Worm (Caenorhabditis elegans) whole organism, L1 larva: Measurements from ENCODE around the gene srw-79.

Source experiments
- C16A3.4 ChIP-seq: fragments of 150-350 bp; optimal IDR thresholded peaks from 2 replicates; lab custom pipeline; 2014; ENCODE audit warnings: missing biosample characterization, missing genetic modification characterization
- C34B4.2 ChIP-seq: sonication (generic microtip); optimal IDR thresholded peaks from 2 replicates; lab custom pipeline; 2017; ENCODE audit warnings: mild to moderate bottlenecking, missing genetic modification characterization, missing compliant biosample characterization
- F16B12.6 ChIP-seq: fragments of 150-350 bp; optimal IDR thresholded peaks from 2 replicates; lab custom pipeline; 2014; ENCODE audit warnings: missing biosample characterization, missing genetic modification characterization
- ama-1 ChIP-seq: fragments of 150-350 bp; optimal IDR thresholded peaks from 2 replicates; lab custom pipeline; 2014
- ceh-8 ChIP-seq: fragments of 200-800 bp; sonication (Bioruptor generic); optimal IDR thresholded peaks from 2 replicates; lab custom pipeline; 2018; ENCODE audit warnings: mild to moderate bottlenecking, missing genetic modification characterization, moderate library complexity, missing compliant biosample characterization
- dsc-1 ChIP-seq: sonication (generic microtip); optimal IDR thresholded peaks from 2 replicates; lab custom pipeline; 2016; ENCODE audit warnings: mild to moderate bottlenecking, missing genetic modification characterization, missing compliant biosample characterization
- egl-27 ChIP-seq, 2 experiments: fragments of 150-350 bp in 1 of 2; sonication (generic microtip); optimal IDR thresholded peaks; 3 replicates each; lab custom pipeline; 2017 to 2018; ENCODE audit warnings: missing biosample characterization in 2 of 2, missing genetic modification characterization in 2 of 2, missing genetic modification reagents in 2 of 2
- elt-3 ChIP-seq, 6 experiments: fragments of 150-350 bp in 1 of 6; sonication (generic microtip); optimal IDR thresholded peaks; 2 replicates each; lab custom pipeline; 2017 to 2018; ENCODE audit warnings: missing biosample characterization in 6 of 6, missing genetic modification characterization in 6 of 6, inconsistent platforms in 1 of 6
- ets-5 ChIP-seq: fragments of 200-800 bp; sonication (Bioruptor generic); IDR thresholded peaks from 2 replicates; pipeline ENCODE4 v1.3.6; 2022; ENCODE audit warnings: missing genetic modification characterization, missing compliant biosample characterization
- fkh-4 ChIP-seq: sonication (generic microtip); optimal IDR thresholded peaks from 2 replicates; lab custom pipeline; 2016; ENCODE audit warnings: missing compliant biosample characterization, missing genetic modification characterization, borderline replicate concordance
- grh-1 ChIP-seq: fragments of 200-800 bp; sonication (Bioruptor generic); IDR thresholded peaks from 2 replicates; pipeline ENCODE4 v1.3.6; 2022; ENCODE audit warnings: missing genetic modification reagents, missing genetic modification characterization, missing compliant biosample characterization
- hlh-4 ChIP-seq: sonication (generic microtip); optimal IDR thresholded peaks from 2 replicates; lab custom pipeline; 2016; ENCODE audit warnings: mild to moderate bottlenecking, missing genetic modification characterization, missing compliant biosample characterization
- hpl-2 ChIP-seq: fragments of 150-350 bp; optimal IDR thresholded peaks from 2 replicates; lab custom pipeline; 2014; ENCODE audit warnings: missing biosample characterization, missing genetic modification reagents, missing genetic modification characterization
- irx-1 ChIP-seq: sonication (generic microtip); optimal IDR thresholded peaks from 2 replicates; lab custom pipeline; 2016; ENCODE audit warnings: missing genetic modification characterization, missing compliant biosample characterization
- jun-1 ChIP-seq: fragments of 150-350 bp; optimal IDR thresholded peaks from 2 replicates; lab custom pipeline; 2014; ENCODE audit warnings: missing biosample characterization, missing genetic modification reagents, missing genetic modification characterization
- lin-35 ChIP-seq, 2 experiments: fragments of 150-350 bp; optimal IDR thresholded peaks; 2 replicates each; lab custom pipeline; 2014; ENCODE audit warnings: missing biosample characterization in 2 of 2, missing genetic modification characterization in 2 of 2, missing genetic modification reagents in 2 of 2
- mab-9 ChIP-seq: fragments of 200-800 bp; sonication (Bioruptor generic); IDR thresholded peaks from 2 replicates; pipeline ENCODE4 v1.3.6; 2022; ENCODE audit warnings: missing genetic modification reagents, missing genetic modification characterization, missing compliant biosample characterization
- mdl-1 ChIP-seq, 2 experiments: fragments of 150-350 bp; optimal IDR thresholded peaks; 2 replicates each; lab custom pipeline; 2014 to 2017; ENCODE audit warnings: missing biosample characterization in 2 of 2, missing genetic modification characterization in 2 of 2, inconsistent platforms in 1 of 2
- mef-2 ChIP-seq: fragments of 150-350 bp; optimal IDR thresholded peaks from 2 replicates; lab custom pipeline; 2014; ENCODE audit warnings: missing biosample characterization, missing genetic modification characterization
- nhr-12 ChIP-seq: sonication (generic microtip); optimal IDR thresholded peaks from 2 replicates; lab custom pipeline; 2017; ENCODE audit warnings: missing biosample characterization, missing genetic modification characterization
- nhr-28 ChIP-seq: fragments of 150-350 bp; optimal IDR thresholded peaks from 2 replicates; lab custom pipeline; 2014; ENCODE audit warnings: missing biosample characterization, missing genetic modification characterization
- nhr-47 ChIP-seq: sonication (generic microtip); optimal IDR thresholded peaks from 2 replicates; lab custom pipeline; 2016; ENCODE audit warnings: mild to moderate bottlenecking, missing genetic modification characterization, moderate library complexity, missing compliant biosample characterization
- nhr-77 ChIP-seq: fragments of 150-350 bp; optimal IDR thresholded peaks from 2 replicates; lab custom pipeline; 2014; ENCODE audit warnings: missing biosample characterization, missing genetic modification characterization
- pag-3 ChIP-seq: sonication (generic microtip); optimal IDR thresholded peaks from 2 replicates; lab custom pipeline; 2017; ENCODE audit warnings: missing genetic modification characterization, mild to moderate bottlenecking, missing compliant biosample characterization, antibody characterized with exemption, borderline replicate concordance; ENCODE audit not compliant: insufficient read depth
- pax-3 ChIP-seq: fragments of 200-800 bp; sonication (Bioruptor generic); optimal IDR thresholded peaks from 2 replicates; lab custom pipeline; 2018; ENCODE audit warnings: mild to moderate bottlenecking, missing genetic modification characterization, moderate library complexity, missing compliant biosample characterization
- pqm-1 ChIP-seq: sonication (generic microtip); optimal IDR thresholded peaks from 3 replicates; lab custom pipeline; 2017; ENCODE audit warnings: missing biosample characterization, missing genetic modification characterization
- skn-1 ChIP-seq: fragments of 150-350 bp; optimal IDR thresholded peaks from 2 replicates; lab custom pipeline; 2014; ENCODE audit warnings: missing biosample characterization, missing genetic modification characterization
- snpc-4 ChIP-seq: fragments of 150-350 bp; optimal IDR thresholded peaks from 2 replicates; lab custom pipeline; 2014; ENCODE audit warnings: missing biosample characterization, missing genetic modification characterization
- snu-23 ChIP-seq: sonication (generic microtip); optimal IDR thresholded peaks from 2 replicates; lab custom pipeline; 2016; ENCODE audit warnings: missing genetic modification characterization, missing compliant biosample characterization
- tbx-2 ChIP-seq: sonication (generic microtip); optimal IDR thresholded peaks from 2 replicates; lab custom pipeline; 2016; ENCODE audit warnings: missing genetic modification characterization, missing compliant biosample characterization
- tlp-1 ChIP-seq: fragments of 150-350 bp; optimal IDR thresholded peaks from 2 replicates; lab custom pipeline; 2014; ENCODE audit warnings: missing biosample characterization, missing genetic modification characterization
- unc-30 ChIP-seq: sonication (generic microtip); optimal IDR thresholded peaks from 2 replicates; lab custom pipeline; 2017; ENCODE audit warnings: missing biosample characterization, missing genetic modification characterization
- unc-86 ChIP-seq: sonication (generic microtip); optimal IDR thresholded peaks from 2 replicates; lab custom pipeline; 2016; ENCODE audit warnings: missing genetic modification characterization, missing compliant biosample characterization
- unc-98 ChIP-seq: fragments of 200-800 bp; sonication (Bioruptor generic); IDR thresholded peaks from 2 replicates; pipeline ENCODE4 v1.3.6; 2022; ENCODE audit warnings: missing genetic modification characterization, missing compliant biosample characterization
- xbp-1 ChIP-seq: sonication (generic microtip); optimal IDR thresholded peaks from 2 replicates; lab custom pipeline; 2016; ENCODE audit warnings: missing genetic modification characterization, missing compliant biosample characterization
- ztf-11 ChIP-seq, 2 experiments: sonication (generic microtip); optimal IDR thresholded peaks; 2 replicates each; lab custom pipeline; 2016 to 2017; ENCODE audit warnings: missing genetic modification characterization in 2 of 2, missing biosample characterization in 1 of 2, missing compliant biosample characterization in 1 of 2

Gene srw-79

ce11 chrII:2977652-2978051 is 31.1 kb downstream of the srw-79 start (continued):
- TF ChIP-seq nhr-47 (tag; lab: Kevin White, UChicago) (no peak), jun-1 (no peak), C34B4.2 (tag; lab: Kevin White, UChicago) (no peak), nhr-77 (no peak), ceh-8 (GFP tag; lab: Kevin White, UChicago) (no peak), lin-35 (GFP tag; optimal IDR thresholded peaks at IDR 0.05; lab: Kevin White, UChicago) (peak in 1 of 2 experiments; percentile 45), mab-9 (GFP tag; lab: Robert Waterston, UW) (no peak), pag-3 (tag; lab: Kevin White, UChicago) (no peak), hlh-4 (tag; lab: Kevin White, UChicago) (no peak), irx-1 (tag; lab: Kevin White, UChicago) (no peak), pqm-1 (tag; lab: Kevin White, UChicago) (no peak), snu-23 (peak; percentile 6), dsc-1 (tag; lab: Kevin White, UChicago) (no peak), elt-3 (tag; optimal IDR thresholded peaks at IDR 0.05; lab: Kevin White, UChicago) (no peak)

DNA sequence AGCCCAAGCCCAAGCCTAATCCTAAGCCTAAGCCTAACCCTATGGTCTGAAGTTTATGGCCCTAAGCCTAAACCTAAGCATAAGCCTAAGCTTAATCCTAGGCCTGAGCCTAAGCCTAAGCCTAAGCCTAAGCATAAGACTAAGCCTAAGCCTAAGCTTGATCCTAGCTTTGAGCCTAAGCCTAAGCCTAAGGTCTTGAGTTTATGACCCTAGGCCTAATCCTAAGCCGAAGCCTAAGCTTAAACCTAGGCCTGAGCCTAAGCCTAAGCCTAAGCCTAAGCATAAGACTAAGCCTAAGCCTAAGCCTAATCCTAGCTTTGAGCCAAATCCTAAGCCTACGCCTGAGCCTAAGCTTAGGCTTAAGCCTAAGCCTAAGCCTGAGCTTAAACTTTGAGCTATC is 32.5 kb downstream of the srw-79 start:
- TF ChIP-seq egl-27 (tag; optimal IDR thresholded peaks at IDR 0.05; lab: Kevin White, UChicago) = no peak
- no peak for TF ChIP-seq C16A3.4 (tag; lab: Kevin White, UChicago)
- no peak for TF ChIP-seq nhr-28 (tag; lab: Kevin White, UChicago)
- no peak for TF ChIP-seq xbp-1
- no peak for TF ChIP-seq lin-35 (GFP tag; optimal IDR thresholded peaks at IDR 0.05; lab: Kevin White, UChicago)
- TF ChIP-seq ztf-11 (tag; optimal IDR thresholded peaks at IDR 0.05; lab: Kevin White, UChicago) = no peak
- no peak for TF ChIP-seq mef-2 (tag; lab: Kevin White, UChicago)
- no peak for TF ChIP-seq ets-5 (GFP tag; lab: Robert Waterston, UW)

DNA sequence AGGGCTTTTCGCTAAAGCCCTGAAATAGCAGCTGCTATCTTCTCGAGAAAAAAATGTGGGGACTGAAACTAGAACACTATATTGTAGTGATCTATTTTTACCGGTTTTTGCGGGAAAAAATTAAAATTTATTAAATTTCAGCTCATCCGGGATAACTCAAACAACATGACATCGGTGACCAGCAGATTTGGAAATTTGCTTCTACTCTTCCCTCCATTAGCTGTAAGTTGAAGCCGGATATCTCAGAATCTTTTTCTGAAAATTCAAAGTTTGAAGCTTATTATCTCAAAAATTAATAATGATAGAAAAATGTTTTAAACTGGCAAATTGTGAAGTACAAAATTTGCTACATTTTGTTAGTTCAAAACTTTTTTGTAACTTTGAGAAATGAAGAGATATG is 37.8 kb downstream of the srw-79 start:
- TF ChIP-seq hpl-2 (GFP tag; lab: Kevin White, UChicago) = no peak
- TF ChIP-seq ama-1 (lab: Kevin White, UChicago) = no peak
- no peak for TF ChIP-seq irx-1 (tag; lab: Kevin White, UChicago)
- no peak for TF ChIP-seq pax-3 (tag; lab: Kevin White, UChicago)
- TF ChIP-seq unc-86 (tag; lab: Kevin White, UChicago) = no peak
- TF ChIP-seq, all 84 proteins: peak for 0

DNA sequence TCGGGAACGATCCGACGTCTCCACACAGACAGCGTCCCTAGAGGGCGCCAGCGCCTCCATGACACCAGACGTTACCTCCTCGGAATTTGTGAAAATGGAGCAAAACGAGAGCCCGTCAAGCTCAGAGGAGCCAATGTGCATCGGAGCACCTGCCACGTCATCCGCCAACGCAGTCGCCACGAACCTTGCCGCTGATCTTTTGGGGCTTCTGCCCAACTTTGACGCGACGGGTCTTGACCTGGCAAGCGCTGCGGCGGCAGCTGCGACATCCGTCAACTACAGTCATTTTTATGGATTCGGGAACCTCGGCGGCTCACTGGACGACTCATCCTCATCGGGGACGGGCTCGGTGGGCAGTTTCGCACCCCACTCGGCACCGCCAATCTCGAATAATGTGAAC is 38.9 kb downstream of the srw-79 start:
- TF ChIP-seq snpc-4 (tag; lab: Kevin White, UChicago) = no peak
- no peak for TF ChIP-seq F16B12.6 (tag; lab: Kevin White, UChicago)
- no peak for TF ChIP-seq unc-98 (GFP tag; lab: Robert Waterston, UW)
- TF ChIP-seq ets-5 (GFP tag; lab: Robert Waterston, UW) = no peak
- TF ChIP-seq mdl-1 (tag; optimal IDR thresholded peaks at IDR 0.05; lab: Kevin White, UChicago) = no peak
- TF ChIP-seq tlp-1 (tag; lab: Kevin White, UChicago) = no peak
- TF ChIP-seq hpl-2 (GFP tag; lab: Kevin White, UChicago) = no peak

ce11 chrII:2985935-2986498 is 39.5 kb downstream of the srw-79 start:
- no peak for TF ChIP-seq nhr-12
- no peak for TF ChIP-seq skn-1 (tag; lab: Kevin White, UChicago)
- TF ChIP-seq xbp-1 = no peak
- no peak for TF ChIP-seq fkh-4
- TF ChIP-seq unc-30 (tag; lab: Kevin White, UChicago) = no peak
- no peak for TF ChIP-seq grh-1 (GFP tag; lab: Robert Waterston, UW)
- TF ChIP-seq tbx-2 (tag; lab: Kevin White, UChicago) = no peak
- TF ChIP-seq snpc-4 (tag; lab: Kevin White, UChicago) = peak; percentile 47
